Worm (Caenorhabditis elegans) whole organism, L4 larva: Measurements from ENCODE around the gene C16B8.3.

ENCODE experiments used
- F44E2.7 ChIP-seq: fragments of 200-800 bp; sonication (Bioruptor generic); IDR thresholded peaks from 2 replicates; pipeline ENCODE4 v2.1.2; 2022; ENCODE audit warnings: missing genetic modification characterization, missing compliant biosample characterization
- R02D3.7 ChIP-seq: fragments of 150-350 bp; sonication (generic microtip); optimal IDR thresholded peaks from 3 replicates; lab custom pipeline; 2014; ENCODE audit warnings: missing biosample characterization, missing genetic modification characterization
- T20F7.1 ChIP-seq: fragments of 200-800 bp; sonication (Bioruptor generic); optimal IDR thresholded peaks from 2 replicates; lab custom pipeline; 2018; ENCODE audit warnings: mild to moderate bottlenecking, missing genetic modification characterization, missing compliant biosample characterization
- Y105C5A.15 ChIP-seq: fragments of 200-800 bp; sonication (Bioruptor generic); IDR thresholded peaks from 2 replicates; pipeline ENCODE4 v1.3.6; 2022; ENCODE audit warnings: missing genetic modification characterization, missing compliant biosample characterization
- Y48G9A.11 ChIP-seq: fragments of 200-800 bp; sonication (Bioruptor generic); IDR thresholded peaks from 2 replicates; pipeline ENCODE4 v1.3.6; 2022; ENCODE audit warnings: missing genetic modification reagents, missing genetic modification characterization, missing compliant biosample characterization
- Y75B8A.6 ChIP-seq: fragments of 200-800 bp; sonication (Bioruptor generic); IDR thresholded peaks from 2 replicates; pipeline ENCODE4 v1.3.6; 2022; ENCODE audit warnings: missing genetic modification reagents, missing genetic modification characterization, missing compliant biosample characterization
- ZK337.2 ChIP-seq: fragments of 200-800 bp; sonication (Bioruptor generic); IDR thresholded peaks from 2 replicates; pipeline ENCODE4 v1.3.6; 2022; ENCODE audit warnings: missing genetic modification reagents, missing genetic modification characterization, missing compliant biosample characterization
- aha-1 ChIP-seq: fragments of 150-350 bp; peaks from one replicate; lab custom pipeline; 2014; ENCODE audit warnings: missing biosample characterization, missing genetic modification characterization
- ama-1 ChIP-seq: fragments of 150-350 bp; optimal IDR thresholded peaks from 2 replicates; lab custom pipeline; 2014; ENCODE audit warnings: inconsistent platforms, mixed read lengths
- arid-1 ChIP-seq: fragments of 200-800 bp; sonication (Bioruptor generic); conservative IDR thresholded peaks from 2 replicates; pipeline ENCODE4 v1.3.6; 2022; ENCODE audit warnings: missing genetic modification reagents, missing genetic modification characterization, missing compliant biosample characterization
- ceh-28 ChIP-seq: fragments of 150-350 bp; optimal IDR thresholded peaks from 2 replicates; lab custom pipeline; 2014; ENCODE audit warnings: missing biosample characterization, missing genetic modification reagents, missing genetic modification characterization
- ceh-62 ChIP-seq: sonication (generic microtip); optimal IDR thresholded peaks from 2 replicates; lab custom pipeline; 2017; ENCODE audit warnings: missing biosample characterization, missing genetic modification characterization
- ces-1 ChIP-seq: fragments of 150-350 bp; sonication (generic microtip); optimal IDR thresholded peaks from 4 replicates; lab custom pipeline; 2014; ENCODE audit warnings: missing biosample characterization, missing genetic modification reagents, missing genetic modification characterization
- duxl-1 ChIP-seq: sonication (generic microtip); optimal IDR thresholded peaks from 2 replicates; lab custom pipeline; 2016; ENCODE audit warnings: mild to moderate bottlenecking, missing genetic modification characterization, moderate library complexity, missing compliant biosample characterization; ENCODE audit not compliant: poor library complexity
- dve-1 ChIP-seq: sonication (generic microtip); optimal IDR thresholded peaks from 2 replicates; lab custom pipeline; 2017; ENCODE audit warnings: antibody characterized with exemption, mild to moderate bottlenecking, missing genetic modification characterization, missing compliant biosample characterization; ENCODE audit not compliant: insufficient read depth
- fos-1 ChIP-seq: fragments of 150-350 bp; optimal IDR thresholded peaks from 2 replicates; lab custom pipeline; 2014; ENCODE audit warnings: missing biosample characterization, missing genetic modification characterization
- hlh-11 ChIP-seq: fragments of 200-800 bp; sonication (Bioruptor generic); optimal IDR thresholded peaks from 2 replicates; lab custom pipeline; 2018; ENCODE audit warnings: mild to moderate bottlenecking, missing genetic modification characterization, missing compliant biosample characterization
- hlh-30 ChIP-seq: sonication (generic microtip); optimal IDR thresholded peaks from 2 replicates; lab custom pipeline; 2017; ENCODE audit warnings: antibody characterized with exemption, mild to moderate bottlenecking, missing genetic modification characterization, missing compliant biosample characterization; ENCODE audit not compliant: insufficient read depth
- jun-1 ChIP-seq: fragments of 150-350 bp; optimal IDR thresholded peaks from 2 replicates; lab custom pipeline; 2014; ENCODE audit warnings: missing biosample characterization, missing genetic modification reagents, missing genetic modification characterization
- lin-1 ChIP-seq: fragments of 200-800 bp; sonication (Bioruptor generic); IDR thresholded peaks from 2 replicates; pipeline ENCODE4 v1.3.6; 2022; ENCODE audit warnings: missing genetic modification reagents, missing genetic modification characterization, missing compliant biosample characterization
- lin-13 ChIP-seq: fragments of 150-350 bp; optimal IDR thresholded peaks from 2 replicates; lab custom pipeline; 2014; ENCODE audit warnings: missing biosample characterization, missing genetic modification reagents, missing genetic modification characterization
- lin-15B ChIP-seq: fragments of 150-350 bp; sonication (generic microtip); optimal IDR thresholded peaks from 3 replicates; lab custom pipeline; 2014; ENCODE audit warnings: missing biosample characterization, missing genetic modification characterization
- lin-29 ChIP-seq: fragments of 200-800 bp; sonication (Bioruptor generic); IDR thresholded peaks from 2 replicates; pipeline ENCODE4 v1.3.6; 2022; ENCODE audit warnings: missing genetic modification reagents, missing genetic modification characterization, missing compliant biosample characterization
- lin-38 ChIP-seq: fragments of 200-800 bp; sonication (Bioruptor generic); IDR thresholded peaks from 2 replicates; pipeline ENCODE4 v1.3.6; 2022; ENCODE audit warnings: missing genetic modification reagents, missing genetic modification characterization, missing compliant biosample characterization
- lir-3 ChIP-seq: sonication (generic microtip); optimal IDR thresholded peaks from 2 replicates; lab custom pipeline; 2016; ENCODE audit warnings: mild to moderate bottlenecking, missing genetic modification characterization, missing compliant biosample characterization
- lsy-2 ChIP-seq, 2 experiments: fragments of 150-350 bp in 1 of 2; sonication (generic microtip) in 1 of 2; optimal IDR thresholded peaks; 2 replicates each; lab custom pipeline; 2014 to 2017; ENCODE audit warnings: missing biosample characterization in 2 of 2, missing genetic modification characterization in 2 of 2
- madf-5 ChIP-seq, 2 experiments: fragments of 200-800 bp; sonication (Bioruptor generic); IDR thresholded peaks; 2 replicates each; pipeline ENCODE4 v1.3.6; 2022; ENCODE audit warnings: missing compliant biosample characterization in 2 of 2, missing genetic modification characterization in 2 of 2
- mdl-1 ChIP-seq, 2 experiments: fragments of 150-350 bp in 1 of 2; sonication (generic microtip) in 1 of 2; optimal IDR thresholded peaks; 2 replicates each; lab custom pipeline; 2014 to 2017; ENCODE audit warnings: missing biosample characterization in 2 of 2, missing genetic modification characterization in 2 of 2
- mes-2 ChIP-seq: sonication (generic microtip); optimal IDR thresholded peaks from 2 replicates; lab custom pipeline; 2016; ENCODE audit warnings: missing genotype, mild to moderate bottlenecking, missing genetic modification characterization, missing compliant biosample characterization; ENCODE audit not compliant: poor library complexity, severe bottlenecking
- mxl-3 ChIP-seq: fragments of 200-800 bp; sonication (Bioruptor generic); optimal IDR thresholded peaks from 2 replicates; lab custom pipeline; 2018; ENCODE audit warnings: mild to moderate bottlenecking, missing genetic modification characterization, missing compliant biosample characterization
- nhr-10 ChIP-seq: fragments of 150-350 bp; optimal IDR thresholded peaks from 2 replicates; lab custom pipeline; 2014; ENCODE audit warnings: missing biosample characterization, missing genetic modification characterization
- nhr-102 ChIP-seq: sonication (generic microtip); optimal IDR thresholded peaks from 2 replicates; lab custom pipeline; 2016; ENCODE audit warnings: mild to moderate bottlenecking, missing genetic modification characterization, moderate library complexity, missing compliant biosample characterization
- nhr-11 ChIP-seq: fragments of 150-350 bp; optimal IDR thresholded peaks from 2 replicates; lab custom pipeline; 2014; ENCODE audit warnings: missing biosample characterization, missing genetic modification characterization
- nhr-28 ChIP-seq: fragments of 150-350 bp; optimal IDR thresholded peaks from 2 replicates; lab custom pipeline; 2014; ENCODE audit warnings: missing biosample characterization, missing genetic modification characterization
- nhr-41 ChIP-seq: fragments of 200-800 bp; sonication (Bioruptor generic); IDR thresholded peaks from 2 replicates; pipeline ENCODE4 v1.3.6; 2022; ENCODE audit warnings: missing genetic modification reagents, missing genetic modification characterization, missing compliant biosample characterization
- nhr-48 ChIP-seq: sonication (generic microtip); optimal IDR thresholded peaks from 2 replicates; lab custom pipeline; 2016; ENCODE audit warnings: mild to moderate bottlenecking, missing genetic modification characterization, missing compliant biosample characterization
- nhr-77 ChIP-seq: fragments of 150-350 bp; optimal IDR thresholded peaks from 2 replicates; lab custom pipeline; 2014; ENCODE audit warnings: missing biosample characterization, missing genetic modification characterization
- pha-4 ChIP-seq, 2 experiments: fragments of 150-350 bp in 1 of 2; fragments of 200-800 bp in 1 of 2; sonication (Bioruptor generic) in 1 of 2; IDR thresholded peaks in 1 of 2; optimal IDR thresholded peaks in 1 of 2; 2 replicates each; pipeline versions ENCODE4 v1.3.6 to Lab custom; 2014 to 2022; ENCODE audit warnings: missing genetic modification characterization in 2 of 2, missing genetic modification reagents in 2 of 2, missing biosample characterization in 1 of 2, missing compliant biosample characterization in 1 of 2
- php-3 ChIP-seq: fragments of 200-800 bp; sonication (Bioruptor generic); IDR thresholded peaks from 2 replicates; pipeline ENCODE4 v1.3.6; 2022; ENCODE audit warnings: missing genetic modification reagents, missing genetic modification characterization, missing compliant biosample characterization
- rbr-2 ChIP-seq: sonication (generic microtip); optimal IDR thresholded peaks from 2 replicates; lab custom pipeline; 2016; ENCODE audit warnings: missing genotype, missing genetic modification characterization, missing compliant biosample characterization
- sdz-12 ChIP-seq: fragments of 200-800 bp; sonication (Bioruptor generic); optimal IDR thresholded peaks from 2 replicates; lab custom pipeline; 2018; ENCODE audit warnings: mild to moderate bottlenecking, missing genetic modification characterization, missing compliant biosample characterization
- set-16 ChIP-seq: fragments of 200-800 bp; sonication (Bioruptor generic); IDR thresholded peaks from 2 replicates; pipeline ENCODE4 v1.3.6; 2022; ENCODE audit warnings: missing genetic modification reagents, missing genetic modification characterization, missing compliant biosample characterization
- skn-1 ChIP-seq: fragments of 150-350 bp; optimal IDR thresholded peaks from 2 replicates; lab custom pipeline; 2014; ENCODE audit warnings: missing biosample characterization, missing genetic modification characterization
- spr-3 ChIP-seq: fragments of 200-800 bp; sonication (Bioruptor generic); optimal IDR thresholded peaks from 2 replicates; lab custom pipeline; 2018; ENCODE audit warnings: mild to moderate bottlenecking, missing genetic modification characterization, missing compliant biosample characterization
- unc-130 ChIP-seq: sonication (generic microtip); optimal IDR thresholded peaks from 2 replicates; lab custom pipeline; 2016; ENCODE audit warnings: missing genetic modification reagents, missing genetic modification characterization, missing compliant biosample characterization
- unc-62 ChIP-seq, 3 experiments: fragments of 150-350 bp in 1 of 3; sonication (generic microtip); optimal IDR thresholded peaks in 2 of 3; peaks in 1 of 3; 1 replicate in 1 of 3; 2 replicates in 2 of 3; lab custom pipeline; 2014 to 2017; ENCODE audit warnings: missing biosample characterization in 3 of 3, missing genetic modification characterization in 3 of 3, missing genetic modification reagents in 3 of 3, missing genotype in 1 of 3
- zag-1 ChIP-seq: fragments of 150-350 bp; optimal IDR thresholded peaks from 2 replicates; lab custom pipeline; 2014; ENCODE audit warnings: missing biosample characterization, missing genetic modification characterization
- zfp-2 ChIP-seq: sonication (generic microtip); optimal IDR thresholded peaks from 2 replicates; lab custom pipeline; 2016; ENCODE audit warnings: mild to moderate bottlenecking, missing genetic modification characterization, missing compliant biosample characterization
- zip-11 ChIP-seq: fragments of 200-800 bp; sonication (Bioruptor generic); IDR thresholded peaks from 2 replicates; pipeline ENCODE4 v1.3.6; 2022; ENCODE audit warnings: missing genetic modification characterization, missing compliant biosample characterization
- zip-2 ChIP-seq: fragments of 150-350 bp; optimal IDR thresholded peaks from 2 replicates; lab custom pipeline; 2014; ENCODE audit warnings: missing biosample characterization, missing genetic modification characterization
- ztf-7 ChIP-seq: fragments of 150-350 bp; optimal IDR thresholded peaks from 2 replicates; lab custom pipeline; 2014; ENCODE audit warnings: missing biosample characterization, missing genetic modification characterization

C16B8.3 gene

DNA sequence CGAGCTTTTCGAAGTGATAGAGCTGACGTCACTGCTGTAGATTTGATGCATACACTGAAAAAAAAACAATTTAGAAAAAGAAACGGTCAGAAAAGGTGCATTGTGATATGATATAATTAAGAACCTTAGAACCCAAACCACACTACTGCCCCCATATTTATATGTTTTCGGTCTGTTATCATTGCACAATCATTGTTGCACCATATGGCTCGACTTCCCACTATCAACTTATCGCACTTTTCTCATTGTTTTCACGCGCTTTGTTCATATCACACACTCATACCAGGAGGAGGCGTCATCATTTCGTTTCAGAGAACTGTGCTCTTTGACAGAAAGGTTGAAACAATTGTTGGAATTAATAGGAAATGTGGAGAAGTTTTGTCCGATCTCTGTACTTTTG lies 40.5 kb upstream of the C16B8.3 start (continued):
- no peak for TF ChIP-seq Y48G9A.11
- TF ChIP-seq ceh-28, result no peak
- TF ChIP-seq dve-1, result peak; percentile 94
- peak; percentile 73 for TF ChIP-seq aha-1 (tag; lab: Kevin White, UChicago)
- TF ChIP-seq rbr-2, result no peak
- TF ChIP-seq mdl-1 (tag; optimal IDR thresholded peaks at IDR 0.05; lab: Kevin White, UChicago), result peak in 1 of 2 experiments; percentile 57
- no peak for TF ChIP-seq lir-3 (tag; lab: Kevin White, UChicago)
- no peak for TF ChIP-seq nhr-41 (GFP tag; lab: Robert Waterston, UW)
- TF ChIP-seq mxl-3 (GFP tag; lab: Kevin White, UChicago), result no peak
- TF ChIP-seq lsy-2 (tag; optimal IDR thresholded peaks at IDR 0.05; lab: Kevin White, UChicago), result peak in 1 of 2 experiments; percentile 42
- TF ChIP-seq zfp-2 (tag; lab: Kevin White, UChicago), result no peak
- TF ChIP-seq jun-1, result no peak
- no peak for TF ChIP-seq madf-5 (GFP tag; IDR thresholded peaks at IDR 0.05; lab: Robert Waterston, UW)
- TF ChIP-seq nhr-11 (tag; lab: Kevin White, UChicago), result no peak
- TF ChIP-seq unc-130 (GFP tag; lab: Kevin White, UChicago), result no peak
- TF ChIP-seq F44E2.7 (GFP tag; lab: Robert Waterston, UW), result no peak
- no peak for TF ChIP-seq set-16
- TF ChIP-seq mes-2, result peak; percentile 58
- no peak for TF ChIP-seq lin-29 (GFP tag; lab: Robert Waterston, UW)
- peak; percentile 60 for TF ChIP-seq nhr-77 (tag; lab: Kevin White, UChicago)
- peak; percentile 67 for TF ChIP-seq nhr-48 (tag; lab: Kevin White, UChicago)
- TF ChIP-seq zag-1, result no peak
- no peak for TF ChIP-seq lin-15B (tag; lab: Kevin White, UChicago)
- TF ChIP-seq fos-1 (tag; lab: Kevin White, UChicago), result no peak
- no peak for TF ChIP-seq Y105C5A.15 (GFP tag; lab: Robert Waterston, UW)
- TF ChIP-seq hlh-11 (tag; lab: Kevin White, UChicago), result peak; percentile 92
- TF ChIP-seq ces-1 (GFP tag; lab: Kevin White, UChicago), result no peak
- peak; percentile 98 for TF ChIP-seq ztf-7 (tag; lab: Kevin White, UChicago)
- peak; percentile 94 for TF ChIP-seq nhr-28
- peak; percentile 9 for TF ChIP-seq lin-13
- TF ChIP-seq ZK337.2 (GFP tag; lab: Robert Waterston, UW), result no peak
- peak; percentile 26 for TF ChIP-seq nhr-102
- TF ChIP-seq unc-62 (GFP tag; optimal IDR thresholded peaks at IDR 0.05 in 1 of 2; lab: Kevin White, UChicago), result peak in 1 of 2 experiments; percentile 14
- no peak for TF ChIP-seq unc-62 (tag; optimal IDR thresholded peaks at IDR 0.05; lab: Kevin White, UChicago)
- TF ChIP-seq ama-1 (lab: Kevin White, UChicago), result no peak

DNA sequence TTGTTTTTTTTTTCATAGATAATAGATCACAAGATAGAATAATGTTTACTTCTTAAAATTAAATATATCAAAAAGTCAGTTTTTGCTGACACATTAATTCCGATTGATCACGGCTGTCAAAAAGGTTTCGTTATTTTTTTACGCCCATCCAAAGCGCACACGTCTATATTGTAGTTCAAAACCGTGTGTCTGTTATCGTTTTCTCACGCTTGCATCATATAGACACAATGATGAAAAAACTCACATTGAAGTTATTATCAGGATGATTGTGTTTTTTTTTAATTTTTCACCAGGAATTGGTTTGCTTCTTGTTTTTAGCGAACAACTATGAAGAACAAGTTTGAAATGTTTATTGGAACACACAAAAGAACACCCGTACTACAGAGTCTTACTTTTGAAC lies 39.3 kb upstream of the C16B8.3 start:
- TF ChIP-seq jun-1 (no peak), spr-3 (GFP tag; lab: Kevin White, UChicago) (no peak), sdz-12 (GFP tag; lab: Kevin White, UChicago) (no peak), T20F7.1 (peak; percentile 76), lin-1 (GFP tag; lab: Robert Waterston, UW) (peak; percentile 49), lin-38 (GFP tag; lab: Robert Waterston, UW) (no peak), R02D3.7 (tag; lab: Kevin White, UChicago) (no peak), lin-29 (GFP tag; lab: Robert Waterston, UW) (no peak), skn-1 (tag; lab: Kevin White, UChicago) (no peak), nhr-102 (peak; percentile 85), pha-4 (GFP tag; IDR thresholded peaks at IDR 0.05; lab: Robert Waterston, UW) (0 out of 2 replicates have a peak, but pooled peaks have one; percentile 20), pha-4 (tag; optimal IDR thresholded peaks at IDR 0.05; lab: Kevin White, UChicago) (no peak), duxl-1 (tag; lab: Kevin White, UChicago) (peak; percentile 55), Y75B8A.6 (GFP tag; lab: Robert Waterston, UW) (no peak), F44E2.7 (GFP tag; lab: Robert Waterston, UW) (no peak), php-3 (peak; percentile 69), arid-1 (GFP tag; lab: Robert Waterston, UW) (no peak), zip-2 (tag; lab: Kevin White, UChicago) (no peak), ceh-28 (no peak), nhr-10 (tag; lab: Kevin White, UChicago) (peak; percentile 61), zip-11 (GFP tag; lab: Robert Waterston, UW) (no peak), lsy-2 (tag; optimal IDR thresholded peaks at IDR 0.05; lab: Kevin White, UChicago) (peak in 1 of 2 experiments; percentile 59), hlh-30 (tag; lab: Kevin White, UChicago) (peak; percentile 64), ceh-62 (no peak), set-16 (no peak)
